Worm (Caenorhabditis elegans) whole organism, late embryonic: Measurements from ENCODE around the gene C36C5.12.
A peak's percentile ranks its signal among the peaks of the same experiment; 100 is the strongest.

Source experiments
- F13H6.1 ChIP-seq: sonication (generic microtip); optimal IDR thresholded peaks from 2 replicates; lab custom pipeline; 2016; ENCODE audit warnings: missing genetic modification characterization, missing compliant biosample characterization
- K09A11.1 ChIP-seq: sonication (generic microtip); optimal IDR thresholded peaks from 2 replicates; lab custom pipeline; 2017; ENCODE audit warnings: antibody characterized with exemption, mild to moderate bottlenecking, missing genetic modification characterization, missing compliant biosample characterization; ENCODE audit not compliant: insufficient read depth
- T23F11.4 ChIP-seq: fragments of 200-800 bp; sonication (Bioruptor generic); optimal IDR thresholded peaks from 2 replicates; lab custom pipeline; 2018; ENCODE audit warnings: mild to moderate bottlenecking, missing genetic modification characterization, missing compliant biosample characterization
- ahr-1 ChIP-seq: sonication (generic microtip); optimal IDR thresholded peaks from 2 replicates; lab custom pipeline; 2016; ENCODE audit warnings: missing genetic modification characterization, missing compliant biosample characterization
- ceh-14 ChIP-seq: sonication (generic microtip); optimal IDR thresholded peaks from 2 replicates; lab custom pipeline; 2016; ENCODE audit warnings: missing genotype, missing genetic modification characterization, missing compliant biosample characterization
- ceh-31 ChIP-seq: sonication (generic microtip); optimal IDR thresholded peaks from 2 replicates; lab custom pipeline; 2016; ENCODE audit warnings: missing genetic modification characterization, missing compliant biosample characterization
- ceh-34 ChIP-seq: sonication (generic microtip); optimal IDR thresholded peaks from 2 replicates; lab custom pipeline; 2016; ENCODE audit warnings: mild to moderate bottlenecking, missing genetic modification characterization, missing compliant biosample characterization
- ceh-6 ChIP-seq: fragments of 200-800 bp; sonication (Bioruptor generic); optimal IDR thresholded peaks from 2 replicates; lab custom pipeline; 2018; ENCODE audit warnings: mild to moderate bottlenecking, missing genetic modification characterization, missing compliant biosample characterization
- eyg-1 ChIP-seq: sonication (generic microtip); optimal IDR thresholded peaks from 2 replicates; lab custom pipeline; 2016; ENCODE audit warnings: missing genotype, missing genetic modification characterization, missing compliant biosample characterization
- fkh-10 ChIP-seq: fragments of 150-350 bp; optimal IDR thresholded peaks from 2 replicates; lab custom pipeline; 2014; ENCODE audit warnings: missing biosample characterization, missing genetic modification reagents, missing genetic modification characterization
- fkh-6 ChIP-seq: sonication (generic microtip); optimal IDR thresholded peaks from 2 replicates; lab custom pipeline; 2016; ENCODE audit warnings: missing genetic modification characterization, missing compliant biosample characterization
- gmeb-2 ChIP-seq: sonication (generic microtip); optimal IDR thresholded peaks from 2 replicates; lab custom pipeline; 2016; ENCODE audit warnings: missing genetic modification characterization, inconsistent platforms, missing compliant biosample characterization
- hlh-15 ChIP-seq: sonication (generic microtip); optimal IDR thresholded peaks from 2 replicates; lab custom pipeline; 2016; ENCODE audit warnings: missing genetic modification characterization, missing compliant biosample characterization
- hlh-6 ChIP-seq: sonication (generic microtip); optimal IDR thresholded peaks from 2 replicates; lab custom pipeline; 2016; ENCODE audit warnings: missing genotype, missing genetic modification characterization, missing compliant biosample characterization
- mec-3 ChIP-seq: sonication (generic microtip); optimal IDR thresholded peaks from 2 replicates; lab custom pipeline; 2016; ENCODE audit warnings: borderline replicate concordance, missing genetic modification characterization, missing compliant biosample characterization
- nhr-11 ChIP-seq: fragments of 150-350 bp; optimal IDR thresholded peaks from 2 replicates; lab custom pipeline; 2014; ENCODE audit warnings: missing biosample characterization, missing genetic modification characterization
- npax-4 ChIP-seq: sonication (generic microtip); optimal IDR thresholded peaks from 2 replicates; lab custom pipeline; 2016; ENCODE audit warnings: missing genetic modification characterization, missing compliant biosample characterization
- pat-9 ChIP-seq: fragments of 200-800 bp; sonication (Bioruptor generic); optimal IDR thresholded peaks from 2 replicates; lab custom pipeline; 2018; ENCODE audit warnings: mild to moderate bottlenecking, missing genetic modification characterization, moderate library complexity, missing compliant biosample characterization
- pax-1 ChIP-seq: fragments of 150-350 bp; optimal IDR thresholded peaks from 2 replicates; lab custom pipeline; 2014; ENCODE audit warnings: missing biosample characterization, missing genetic modification characterization
- pha-2 ChIP-seq: sonication (generic microtip); optimal IDR thresholded peaks from 2 replicates; lab custom pipeline; 2017; ENCODE audit warnings: mild to moderate bottlenecking, missing genetic modification characterization, missing compliant biosample characterization
- pha-4 ChIP-seq: fragments of 150-350 bp; optimal IDR thresholded peaks from 2 replicates; lab custom pipeline; 2018; ENCODE audit warnings: missing biosample characterization, missing genetic modification reagents, missing genetic modification characterization
- ref-2 ChIP-seq: sonication (generic microtip); optimal IDR thresholded peaks from 2 replicates; lab custom pipeline; 2016; ENCODE audit warnings: missing genetic modification characterization, missing compliant biosample characterization
- rnt-1 ChIP-seq: sonication (generic microtip); optimal IDR thresholded peaks from 2 replicates; lab custom pipeline; 2016; ENCODE audit warnings: missing genetic modification characterization, missing compliant biosample characterization
- sdc-2 ChIP-seq: sonication (generic microtip); optimal IDR thresholded peaks from 2 replicates; lab custom pipeline; 2016; ENCODE audit warnings: missing genotype, missing genetic modification characterization, missing compliant biosample characterization
- syd-9 ChIP-seq: sonication (generic microtip); optimal IDR thresholded peaks from 2 replicates; lab custom pipeline; 2016; ENCODE audit warnings: mild to moderate bottlenecking, missing genetic modification characterization, moderate library complexity, missing compliant biosample characterization
- unc-3 ChIP-seq, 2 experiments: fragments of 200-800 bp in 1 of 2; sonication (Bioruptor generic) in 1 of 2; sonication (generic microtip) in 1 of 2; conservative IDR thresholded peaks in 1 of 2; optimal IDR thresholded peaks in 1 of 2; 2 replicates each; pipeline versions ENCODE4 v1.3.6 to Lab custom; 2016 to 2022; ENCODE audit warnings: missing compliant biosample characterization in 2 of 2, missing genetic modification characterization in 2 of 2, missing genetic modification reagents in 1 of 2
- unc-86 ChIP-seq: sonication (generic microtip); optimal IDR thresholded peaks from 2 replicates; lab custom pipeline; 2016; ENCODE audit warnings: missing genetic modification characterization, missing compliant biosample characterization
- zip-5 ChIP-seq: sonication (generic microtip); optimal IDR thresholded peaks from 2 replicates; lab custom pipeline; 2016; ENCODE audit warnings: missing genetic modification characterization, missing compliant biosample characterization
- ztf-16 ChIP-seq: sonication (generic microtip); optimal IDR thresholded peaks from 2 replicates; lab custom pipeline; 2017; ENCODE audit warnings: missing genetic modification characterization, missing compliant biosample characterization

C36C5.12 gene

ce11 chrV:3149910-3150428 is 9.2 kb downstream of the C36C5.12 start:
- TF ChIP-seq ceh-14 (tag; lab: Kevin White, UChicago) (no peak), ref-2 (peak; percentile 22), sdc-2 (tag; lab: Kevin White, UChicago) (peak; percentile 6), ceh-34 (tag; lab: Kevin White, UChicago) (peak; percentile 29), ceh-31 (tag; lab: Kevin White, UChicago) (peak; percentile 9)
- TF ChIP-seq, all 69 proteins: peak for 4

ce11 chrV:3146932-3147331 is 12.2 kb downstream of the C36C5.12 start, which contains the start of gene srab-11:
Gene srab-11, minus strand, starts transcription at chrV:3147032.
- TF ChIP-seq eyg-1 (tag; lab: Kevin White, UChicago) (no peak), pha-4 (no peak), gmeb-2 (tag; lab: Kevin White, UChicago) (no peak), mec-3 (no peak), rnt-1 (no peak), nhr-11 (tag; lab: Kevin White, UChicago) (no peak), pat-9 (tag; lab: Kevin White, UChicago) (no peak)
- TF ChIP-seq, all 69 proteins: peak for 0

- TF ChIP-seq ceh-6 (GFP tag; lab: Kevin White, UChicago) (no peak), pha-2 (no peak), npax-4 (tag; lab: Kevin White, UChicago) (no peak), fkh-10 (GFP tag; lab: Kevin White, UChicago) (no peak)
These were observed 13.9 kb downstream of the C36C5.12 start for ce11 chrV:3145241-3145640.

ce11 chrV:3144494-3144893 is 14.7 kb downstream of the C36C5.12 start, which contains the start of gene srab-10:
Gene srab-10, minus strand, starts transcription at chrV:3144594.
- TF ChIP-seq pax-1 (tag; lab: Kevin White, UChicago) = no peak

ce11 chrV:3141190-3141589 is 18.0 kb downstream of the C36C5.12 start, which contains the start of gene srab-9:
Gene srab-9, minus strand, starts transcription at chrV:3141290.
- TF ChIP-seq hlh-15 = no peak
- TF ChIP-seq fkh-6 (tag; lab: Kevin White, UChicago) = no peak
- no peak for TF ChIP-seq pat-9 (tag; lab: Kevin White, UChicago)
- TF ChIP-seq pha-4 = no peak
- TF ChIP-seq zip-5 (tag; lab: Kevin White, UChicago) = no peak
- TF ChIP-seq sdc-2 (tag; lab: Kevin White, UChicago) = no peak
- no peak for TF ChIP-seq T23F11.4 (GFP tag; lab: Kevin White, UChicago)
- TF ChIP-seq ahr-1 (tag; lab: Kevin White, UChicago) = no peak

ce11 chrV:3138488-3138887 is 20.7 kb downstream of the C36C5.12 start, which contains the start of the genes irld-3 and F02C9.1:
Gene irld-3, minus strand, starts transcription at chrV:3138588.
Gene F02C9.1, plus strand, starts transcription at chrV:3138703.
- no peak for TF ChIP-seq K09A11.1 (tag; lab: Kevin White, UChicago)
- TF ChIP-seq hlh-6 (tag; lab: Kevin White, UChicago) = no peak
- TF ChIP-seq F13H6.1 (tag; lab: Kevin White, UChicago) = no peak
- TF ChIP-seq unc-86 (tag; lab: Kevin White, UChicago) = no peak
- TF ChIP-seq, all 69 proteins: peak for 0

- TF ChIP-seq syd-9 (tag; lab: Kevin White, UChicago) = no peak
- no peak for TF ChIP-seq ceh-6 (GFP tag; lab: Kevin White, UChicago)
- TF ChIP-seq ztf-16 (tag; lab: Kevin White, UChicago) = no peak
- no peak for TF ChIP-seq unc-3 (GFP tag; conservative IDR thresholded peaks at IDR 0.05; lab: Robert Waterston, UW)
- TF ChIP-seq unc-3 (tag; optimal IDR thresholded peaks at IDR 0.05; lab: Kevin White, UChicago) = no peak
- TF ChIP-seq ceh-14 (tag; lab: Kevin White, UChicago) = no peak
These were observed 25.8 kb downstream of the C36C5.12 start, which contains the start of gene F02C9.2 for ce11 chrV:3133293-3133755. Gene F02C9.2, plus strand, starts transcription at chrV:3133705.
